Worm (Caenorhabditis elegans): ENCODE results near the gene F02D8.4.

The F02D8.4 gene

DNA sequence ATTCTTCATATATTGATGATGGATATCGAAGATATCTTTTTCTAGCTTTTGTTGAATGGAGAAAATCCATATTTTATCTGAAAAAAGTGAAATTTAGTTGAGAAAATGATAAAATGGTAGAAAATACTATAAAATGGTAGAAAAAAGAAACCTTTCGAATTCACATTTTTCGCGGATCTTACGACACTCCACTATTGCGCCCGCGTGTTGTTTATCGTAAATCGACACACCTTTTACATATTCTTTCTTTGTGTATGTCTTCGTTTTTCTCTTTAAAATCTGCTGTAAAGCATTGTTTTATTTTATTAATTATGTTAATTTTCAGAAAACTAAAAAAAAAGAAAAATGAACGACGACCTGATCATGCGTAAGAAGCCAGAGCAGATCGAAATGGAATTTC lies 6.2 kb downstream of the F02D8.4 start, which contains the start of the genes cdt-2 and T01C3.2:
TSS of gene cdt-2 (minus strand) at position 284 of the 400 bp plus-strand sequence.
TSS of gene T01C3.2 (plus strand) at position 326 of the 400 bp plus-strand sequence.
- TF ChIP-seq hlh-30 (tag; optimal IDR thresholded peaks at IDR 0.05; ENCODE audit: insufficient read depth) (no peak), nhr-111 (GFP tag; optimal IDR thresholded peaks at IDR 0.05) (no peak), mes-2 (tag; optimal IDR thresholded peaks at IDR 0.05; ENCODE audit: poor library complexity, severe bottlenecking) (peak; percentile 51), snpc-1.2 (GFP tag; IDR thresholded peaks at IDR 0.05) (no peak), vab-7 (GFP tag; IDR thresholded peaks at IDR 0.05) (no peak), dpl-1 (GFP tag; optimal IDR thresholded peaks at IDR 0.05) (peak; percentile 83), zip-2 (tag; optimal IDR thresholded peaks at IDR 0.05) (no peak), nhr-10 (tag; optimal IDR thresholded peaks at IDR 0.05) (no peak), ZK337.2 (GFP tag; IDR thresholded peaks at IDR 0.05) (no peak), mdl-1 (tag; optimal IDR thresholded peaks at IDR 0.05) (no peak), hmg-1.1 (GFP tag; IDR thresholded peaks at IDR 0.05) (no peak), nhr-11 (tag; optimal IDR thresholded peaks at IDR 0.05) (no peak), daf-16 (GFP tag; optimal IDR thresholded peaks at IDR 0.05) (no peak), daf-16 (tag; optimal IDR thresholded peaks at IDR 0.05) (peak; percentile 32), dve-1 (tag; optimal IDR thresholded peaks at IDR 0.05; ENCODE audit: insufficient read depth) (peak; percentile 31), hif-1 (tag; optimal IDR thresholded peaks at IDR 0.05) (no peak), nhr-25 (tag; optimal IDR thresholded peaks at IDR 0.05; ENCODE audit: borderline replicate concordance, insufficient read depth) (no peak), F37D6.2 (tag; optimal IDR thresholded peaks at IDR 0.05) (no peak), nhr-102 (tag; optimal IDR thresholded peaks at IDR 0.05) (no peak), lin-15B (tag; optimal IDR thresholded peaks at IDR 0.05) (no peak), ceh-44 (GFP tag; IDR thresholded peaks at IDR 0.05) (no peak), lsy-2 (tag; optimal IDR thresholded peaks at IDR 0.05) (peak in 1 of 2 experiments; percentile 58), ama-1 (optimal IDR thresholded peaks at IDR 0.05) (no peak), lin-38 (GFP tag; IDR thresholded peaks at IDR 0.05) (peak; percentile 48), T20F7.1 (GFP tag; optimal IDR thresholded peaks at IDR 0.05) (peak; percentile 95), R02D3.7 (tag; optimal IDR thresholded peaks at IDR 0.05) (peak; percentile 70), mdt-29 (GFP tag; IDR thresholded peaks at IDR 0.05) (no peak), lin-39 (tag; optimal IDR thresholded peaks at IDR 0.05) (no peak), Y48G9A.11 (GFP tag; IDR thresholded peaks at IDR 0.05) (peak; percentile 93), cey-2 (tag; optimal IDR thresholded peaks at IDR 0.05; ENCODE audit: borderline replicate concordance, insufficient read depth) (no peak)

ce11 chrV:14991489-14991888 lies 6.8 kb downstream of the F02D8.4 start:
- no peak for TF ChIP-seq nhr-6 (tag; optimal IDR thresholded peaks at IDR 0.05)
- TF ChIP-seq F49E8.2 (tag; optimal IDR thresholded peaks at IDR 0.05; ENCODE audit: borderline replicate concordance), result peak; percentile 16
- peak; percentile 75 for TF ChIP-seq aha-1 (tag)
- TF ChIP-seq Y48G9A.11 (GFP tag; IDR thresholded peaks at IDR 0.05), result peak; percentile 46; the same call in 1 of the 2 replicates
- TF ChIP-seq unc-130 (GFP tag; optimal IDR thresholded peaks at IDR 0.05), result peak; percentile 1
- TF ChIP-seq tag-97 (GFP tag; IDR thresholded peaks at IDR 0.05), result no peak
- TF ChIP-seq dmd-9 (GFP tag; IDR thresholded peaks at IDR 0.05), result no peak

- TF ChIP-seq T20F7.1 (GFP tag; optimal IDR thresholded peaks at IDR 0.05) (no peak), ctbp-1 (GFP tag; IDR thresholded peaks at IDR 0.05) (no peak), unc-130 (GFP tag; optimal IDR thresholded peaks at IDR 0.05) (peak; percentile 59), hif-1 (tag; optimal IDR thresholded peaks at IDR 0.05) (no peak), lin-38 (GFP tag; IDR thresholded peaks at IDR 0.05) (peak; percentile 63), hlh-30 (tag; optimal IDR thresholded peaks at IDR 0.05; ENCODE audit: insufficient read depth) (no peak), nhr-28 (tag; optimal IDR thresholded peaks at IDR 0.05) (no peak), saeg-2 (GFP tag; IDR thresholded peaks at IDR 0.05) (no peak), nhr-48 (tag; optimal IDR thresholded peaks at IDR 0.05) (no peak), Y48G9A.11 (GFP tag; IDR thresholded peaks at IDR 0.05) (peak; percentile 81), lim-7 (GFP tag; IDR thresholded peaks at IDR 0.05) (no peak), duxl-1 (tag; optimal IDR thresholded peaks at IDR 0.05; ENCODE audit: poor library complexity) (no peak)
These were observed 8.0 kb downstream of the F02D8.4 start, which contains the start of gene T01C3.3 for ce11 chrV:14992627-14993117. Gene T01C3.3, minus strand, starts transcription at chrV:14992677.
